Worm (Caenorhabditis elegans): ENCODE results near the gene Y54G11A.17.
"Not testable (repeated sequence)": the region's sequence is repeated elsewhere in the genome, so short reads cannot be mapped to it uniquely, and the experiment has no call there.

Gene Y54G11A.17

ce11 chrII:14311537-14311936 is 37.7 kb downstream of the Y54G11A.17 start:
- no peak for TF ChIP-seq nhr-2 (tag; optimal IDR thresholded peaks at IDR 0.05)
- TF ChIP-seq mab-5 (tag; optimal IDR thresholded peaks at IDR 0.05), result no peak
- TF ChIP-seq sem-2 (GFP tag; optimal IDR thresholded peaks at IDR 0.05), result no peak
- TF ChIP-seq nhr-237 (tag; optimal IDR thresholded peaks at IDR 0.05), result no peak
- TF ChIP-seq zip-8 (tag; optimal IDR thresholded peaks at IDR 0.05), result no peak
- no peak for TF ChIP-seq ztf-11 (tag; optimal IDR thresholded peaks at IDR 0.05)

ce11 chrII:14310729-14311388 is 38.3 kb downstream of the Y54G11A.17 start, which contains the start of gene ctl-3:
Gene ctl-3, minus strand, starts transcription at chrII:14310779.
- TF ChIP-seq drap-1 (GFP tag; optimal IDR thresholded peaks at IDR 0.05), result no peak
- no peak for TF ChIP-seq ceh-43 (GFP tag; optimal IDR thresholded peaks at IDR 0.05)
- TF ChIP-seq ces-1 (GFP tag; optimal IDR thresholded peaks at IDR 0.05), result no peak
- no peak for TF ChIP-seq blmp-1 (tag; optimal IDR thresholded peaks at IDR 0.05)
- no peak for TF ChIP-seq hlh-1 (tag; optimal IDR thresholded peaks at IDR 0.05)
- no peak for TF ChIP-seq nhr-12 (tag; optimal IDR thresholded peaks at IDR 0.05)
- no peak for TF ChIP-seq elt-3 (tag; optimal IDR thresholded peaks at IDR 0.05)
- no peak for TF ChIP-seq unc-62 (GFP tag; optimal IDR thresholded peaks at IDR 0.05)

ce11 chrII:14306160-14306559 is 43.0 kb downstream of the Y54G11A.17 start, which contains the start of gene ctl-1:
Gene ctl-1, minus strand, starts transcription at chrII:14306260.
- not testable (repeated sequence) for TF ChIP-seq nhr-76 (tag; optimal IDR thresholded peaks at IDR 0.05); tbx-8 (GFP tag; optimal IDR thresholded peaks at IDR 0.05); unc-62 (GFP tag; optimal IDR thresholded peaks at IDR 0.05)

ce11 chrII:14301927-14302326 is 47.3 kb downstream of the Y54G11A.17 start, which contains the start of gene ctl-2:
Gene ctl-2, minus strand, starts transcription at chrII:14302027.
- not testable (repeated sequence) for TF ChIP-seq mls-2 (tag; optimal IDR thresholded peaks at IDR 0.05); lin-32 (GFP tag; optimal IDR thresholded peaks at IDR 0.05); mab-5 (tag; optimal IDR thresholded peaks at IDR 0.05)

ce11 chrII:14299254-14299759 is 49.9 kb downstream of the Y54G11A.17 start:
- TF ChIP-seq lsy-2 (tag; optimal IDR thresholded peaks at IDR 0.05) (no peak), nhr-76 (tag; optimal IDR thresholded peaks at IDR 0.05) (no peak), mls-2 (tag; optimal IDR thresholded peaks at IDR 0.05) (no peak), unc-62 (GFP tag; optimal IDR thresholded peaks at IDR 0.05) (no peak)
